Worm (Caenorhabditis elegans): Measurements from ENCODE around the gene Y66D12A.19.

ce11 chrIII:11488662-11489349, 20.1 kb upstream of the Y66D12A.19 start:
- TF ChIP-seq zag-1 (tag; optimal IDR thresholded peaks at IDR 0.05) (no peak), ama-1 (optimal IDR thresholded peaks at IDR 0.05) (no peak), unc-62 (GFP tag; optimal IDR thresholded peaks at IDR 0.05) (no peak), nhr-76 (tag; optimal IDR thresholded peaks at IDR 0.05) (no peak), skn-1 (tag; optimal IDR thresholded peaks at IDR 0.05) (no peak), ztf-11 (tag; optimal IDR thresholded peaks at IDR 0.05) (no peak), pqm-1 (tag; optimal IDR thresholded peaks at IDR 0.05) (no peak), fkh-2 (tag; optimal IDR thresholded peaks at IDR 0.05) (no peak), ceh-28 (tag; optimal IDR thresholded peaks at IDR 0.05) (no peak), nfya-1 (tag; optimal IDR thresholded peaks at IDR 0.05; ENCODE audit: insufficient read depth) (peak; percentile 89)

Data from whole organism, L3 larva.